Worm (Caenorhabditis elegans) whole organism, L4 larva: ENCODE measurements around the gene fbxb-112.
"Not testable (repeated sequence)": the region's sequence is repeated elsewhere in the genome, so short reads cannot be mapped to it uniquely, and the experiment has no call there.

Source experiments
- attf-4 ChIP-seq: sonication (generic microtip); optimal IDR thresholded peaks from 3 replicates; lab custom pipeline; 2017; ENCODE audit warnings: missing biosample characterization, missing genetic modification characterization
- dpl-1 ChIP-seq: fragments of 150-350 bp; optimal IDR thresholded peaks from 2 replicates; lab custom pipeline; 2014; ENCODE audit warnings: missing biosample characterization, missing genetic modification reagents, missing genetic modification characterization
- duxl-1 ChIP-seq: sonication (generic microtip); optimal IDR thresholded peaks from 2 replicates; lab custom pipeline; 2016; ENCODE audit warnings: mild to moderate bottlenecking, missing genetic modification characterization, moderate library complexity, missing compliant biosample characterization; ENCODE audit not compliant: poor library complexity
- dve-1 ChIP-seq: sonication (generic microtip); optimal IDR thresholded peaks from 2 replicates; lab custom pipeline; 2017; ENCODE audit warnings: antibody characterized with exemption, mild to moderate bottlenecking, missing genetic modification characterization, missing compliant biosample characterization; ENCODE audit not compliant: insufficient read depth
- lsy-2 ChIP-seq, 2 experiments: fragments of 150-350 bp in 1 of 2; sonication (generic microtip) in 1 of 2; optimal IDR thresholded peaks; 2 replicates each; lab custom pipeline; 2014 to 2017; ENCODE audit warnings: missing biosample characterization in 2 of 2, missing genetic modification characterization in 2 of 2
- nhr-237 ChIP-seq: sonication (generic microtip); optimal IDR thresholded peaks from 2 replicates; lab custom pipeline; 2017; ENCODE audit warnings: missing biosample characterization, missing genetic modification characterization
- nhr-25 ChIP-seq: sonication (generic microtip); optimal IDR thresholded peaks from 2 replicates; lab custom pipeline; 2017; ENCODE audit warnings: missing genetic modification characterization, mild to moderate bottlenecking, missing compliant biosample characterization, antibody characterized with exemption, moderate library complexity, borderline replicate concordance; ENCODE audit not compliant: insufficient read depth
- nhr-6 ChIP-seq: fragments of 150-350 bp; optimal IDR thresholded peaks from 2 replicates; lab custom pipeline; 2014; ENCODE audit warnings: missing biosample characterization, missing genetic modification characterization
- pha-4 ChIP-seq, 2 experiments: fragments of 150-350 bp in 1 of 2; fragments of 200-800 bp in 1 of 2; sonication (Bioruptor generic) in 1 of 2; IDR thresholded peaks in 1 of 2; optimal IDR thresholded peaks in 1 of 2; 2 replicates each; pipeline versions ENCODE4 v1.3.6 to Lab custom; 2014 to 2022; ENCODE audit warnings: missing genetic modification characterization in 2 of 2, missing genetic modification reagents in 2 of 2, missing biosample characterization in 1 of 2, missing compliant biosample characterization in 1 of 2
- set-16 ChIP-seq: fragments of 200-800 bp; sonication (Bioruptor generic); IDR thresholded peaks from 2 replicates; pipeline ENCODE4 v1.3.6; 2022; ENCODE audit warnings: missing genetic modification reagents, missing genetic modification characterization, missing compliant biosample characterization
- unc-130 ChIP-seq: sonication (generic microtip); optimal IDR thresholded peaks from 2 replicates; lab custom pipeline; 2016; ENCODE audit warnings: missing genetic modification reagents, missing genetic modification characterization, missing compliant biosample characterization
- vab-7 ChIP-seq: fragments of 200-800 bp; sonication (Bioruptor generic); IDR thresholded peaks from 2 replicates; pipeline ENCODE4 v1.3.6; 2022; ENCODE audit warnings: missing genetic modification reagents, missing genetic modification characterization, missing compliant biosample characterization
- zag-1 ChIP-seq: fragments of 150-350 bp; optimal IDR thresholded peaks from 2 replicates; lab custom pipeline; 2014; ENCODE audit warnings: missing biosample characterization, missing genetic modification characterization
- ztf-11 ChIP-seq: fragments of 150-350 bp; optimal IDR thresholded peaks from 2 replicates; lab custom pipeline; 2014; ENCODE audit warnings: missing biosample characterization, missing genetic modification characterization

ce11 chrII:3490797-3491196 is at the start of gene fbxb-112:
- not testable (repeated sequence) for TF ChIP-seq lsy-2 (tag; optimal IDR thresholded peaks at IDR 0.05; lab: Kevin White, UChicago); set-16; duxl-1 (tag; lab: Kevin White, UChicago); dve-1 (tag; lab: Kevin White, UChicago); attf-4 (tag; lab: Kevin White, UChicago); zag-1; pha-4 (GFP tag; IDR thresholded peaks at IDR 0.05; lab: Robert Waterston, UW); pha-4 (tag; optimal IDR thresholded peaks at IDR 0.05; lab: Kevin White, UChicago); ztf-11 (tag; lab: Kevin White, UChicago); nhr-237 (tag; lab: Kevin White, UChicago); unc-130; vab-7 (GFP tag; lab: Robert Waterston, UW); nhr-25 (tag; lab: Kevin White, UChicago); nhr-6 (tag; lab: Kevin White, UChicago); dpl-1 (GFP tag; lab: Kevin White, UChicago)
